Fruit fly (Drosophila melanogaster): Measurements from ENCODE around the gene CG14204.

DNA sequence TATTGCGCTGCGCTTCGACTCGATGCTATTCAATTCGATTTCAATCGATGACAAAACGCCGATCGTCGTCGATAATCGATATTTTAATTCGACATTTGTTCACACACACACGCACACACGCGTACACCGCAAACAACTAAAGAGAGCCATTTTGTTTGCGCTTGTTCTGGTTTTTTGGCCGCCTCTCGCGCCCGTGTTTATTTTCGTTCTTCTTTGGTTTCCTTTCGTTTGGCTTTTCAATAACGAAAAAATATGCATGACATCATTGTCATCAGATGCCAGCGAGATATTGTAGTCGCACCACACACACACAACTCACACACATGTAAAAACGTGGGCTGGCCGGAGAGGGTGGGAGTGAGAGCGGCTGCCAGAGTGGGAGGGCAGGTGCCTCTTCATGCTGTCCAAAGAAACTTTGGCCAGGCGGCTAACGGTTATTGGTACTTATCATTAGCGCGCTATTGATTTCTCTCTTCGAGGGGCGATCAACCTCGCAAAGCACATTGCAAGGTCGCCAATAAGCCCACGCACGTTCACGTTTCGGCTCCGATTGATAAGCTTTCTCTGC is 24.7 kb downstream of the CG14204 start:
- TF ChIP-seq CG8478 (optimal IDR thresholded peaks at IDR 0.05) (no peak), CTCF (optimal IDR thresholded peaks at IDR 0.05) (no peak)
